Fruit fly (Drosophila melanogaster) whole organism, wandering third instar larva: ENCODE measurements around the gene GstO1.
A peak's percentile ranks its signal among the peaks of the same experiment; 100 is the strongest.

Experiments used
- Abd-B ChIP-seq: fragments of >200 bp; optimal IDR thresholded peaks from 2 replicates; lab custom pipeline; 2017; ENCODE audit warnings: missing biosample characterization, missing genetic modification characterization
- CG32264 ChIP-seq: fragments of 200-800 bp; sonication (Bioruptor generic); optimal IDR thresholded peaks from 2 replicates; lab custom pipeline; 2016; ENCODE audit warnings: missing biosample characterization, missing genetic modification characterization
- CG9705 ChIP-seq: fragments of 200-800 bp; sonication (Bioruptor generic); optimal IDR thresholded peaks from 2 replicates; lab custom pipeline; 2018; ENCODE audit warnings: missing biosample characterization, mild to moderate bottlenecking, missing genetic modification characterization
- CrebA ChIP-seq: fragments of 200-800 bp; sonication (Bioruptor generic); optimal IDR thresholded peaks from 2 replicates; lab custom pipeline; 2016; ENCODE audit warnings: missing biosample characterization, mild to moderate bottlenecking, missing genetic modification characterization, borderline replicate concordance
- Dfd ChIP-seq: fragments of >200 bp; optimal IDR thresholded peaks from 2 replicates; lab custom pipeline; 2017; ENCODE audit warnings: missing biosample characterization, missing genetic modification characterization
- Dif ChIP-seq: fragments of 200-275, 200-300 bp; sonication (Bioruptor generic); optimal IDR thresholded peaks from 2 replicates; lab custom pipeline; 2018; ENCODE audit warnings: missing biosample characterization, missing genetic modification characterization; ENCODE audit not compliant: partially characterized antibody
- GATAd ChIP-seq: sonication (Bioruptor generic); optimal IDR thresholded peaks from 2 replicates; lab custom pipeline; 2016; ENCODE audit warnings: missing biosample characterization, missing genetic modification characterization
- HLH106 ChIP-seq: fragments of 200-800 bp; optimal IDR thresholded peaks from 3 replicates; lab custom pipeline; 2019; ENCODE audit warnings: missing biosample characterization, mild to moderate bottlenecking, missing genetic modification characterization, moderate library complexity
- Hnf4 ChIP-seq: fragments of 200-800 bp; sonication (Bioruptor generic); optimal IDR thresholded peaks from 2 replicates; lab custom pipeline; 2016; ENCODE audit warnings: missing biosample characterization, mild to moderate bottlenecking, missing genetic modification characterization
- Hr78 ChIP-seq: fragments of >200 bp; optimal IDR thresholded peaks from 2 replicates; lab custom pipeline; 2017; ENCODE audit warnings: missing biosample characterization, missing genetic modification characterization
- Hr83 ChIP-seq: fragments of 200-300 bp; sonication (Bioruptor generic); optimal IDR thresholded peaks from 2 replicates; lab custom pipeline; 2016; ENCODE audit warnings: missing biosample characterization, mild to moderate bottlenecking, missing genetic modification characterization, moderate library complexity; ENCODE audit not compliant: poor library complexity, severe bottlenecking
- Jra ChIP-seq: sonication (Bioruptor generic); optimal IDR thresholded peaks from 2 replicates; lab custom pipeline; 2016; ENCODE audit warnings: missing biosample characterization, missing genetic modification characterization
- Mio ChIP-seq: sonication (Bioruptor generic); optimal IDR thresholded peaks from 2 replicates; lab custom pipeline; 2016; ENCODE audit warnings: missing biosample characterization, missing genetic modification characterization
- Myc ChIP-seq: fragments of >200 bp; optimal IDR thresholded peaks from 2 replicates; lab custom pipeline; 2017
- N ChIP-seq: fragments of >200 bp; optimal IDR thresholded peaks from 2 replicates; lab custom pipeline; 2018; ENCODE audit warnings: missing biosample characterization, missing external identifiers, missing genetic modification characterization
- OdsH ChIP-seq: fragments of 200-800 bp; sonication (Bioruptor generic); optimal IDR thresholded peaks from 2 replicates; lab custom pipeline; 2016; ENCODE audit warnings: missing biosample characterization, mild to moderate bottlenecking, missing genetic modification characterization
- Rel ChIP-seq, 2 experiments: fragments of 200-800 bp; sonication (Bioruptor generic) in 1 of 2; optimal IDR thresholded peaks; 2 replicates in 1 of 2; 3 replicates in 1 of 2; lab custom pipeline; 2016 to 2019; ENCODE audit warnings: mild to moderate bottlenecking in 2 of 2, missing biosample characterization in 2 of 2, missing genetic modification characterization in 2 of 2, moderate library complexity in 1 of 2
- Sp1 ChIP-seq: fragments of 200-800 bp; sonication (Bioruptor generic); optimal IDR thresholded peaks from 3 replicates; lab custom pipeline; 2019; ENCODE audit warnings: missing biosample characterization, mild to moderate bottlenecking, missing genetic modification characterization, moderate library complexity
- Vsx2 ChIP-seq: fragments of 200-300, 225-300 bp; sonication (Bioruptor generic); optimal IDR thresholded peaks from 2 replicates; lab custom pipeline; 2018; ENCODE audit warnings: missing biosample characterization, missing genetic modification characterization; ENCODE audit not compliant: partially characterized antibody
- br ChIP-seq: fragments of 200-800 bp; sonication (Bioruptor generic); optimal IDR thresholded peaks from 2 replicates; lab custom pipeline; 2016; ENCODE audit warnings: missing biosample characterization, missing genetic modification characterization
- brk ChIP-seq: fragments of 200-800 bp; sonication (Bioruptor generic); optimal IDR thresholded peaks from 2 replicates; lab custom pipeline; 2016; ENCODE audit warnings: missing biosample characterization, mild to moderate bottlenecking, missing genetic modification characterization
- dl ChIP-seq, 2 experiments: fragments of 175-275, 200-275 bp in 1 of 2; fragments of 200-275 bp in 1 of 2; sonication (Bioruptor generic); optimal IDR thresholded peaks; lab custom pipeline; 2018; ENCODE audit warnings: mild to moderate bottlenecking in 2 of 2, missing biosample characterization in 2 of 2, missing genetic modification characterization in 2 of 2, moderate library complexity in 2 of 2; ENCODE audit not compliant: partially characterized antibody in 2 of 2, insufficient read depth in 1 of 2
- dmrt93B ChIP-seq: fragments of 200-800 bp; sonication (Bioruptor generic); optimal IDR thresholded peaks from 2 replicates; lab custom pipeline; 2018; ENCODE audit warnings: missing biosample characterization, mild to moderate bottlenecking, missing genetic modification characterization
- dsf ChIP-seq: sonication (Bioruptor generic); optimal IDR thresholded peaks from 2 replicates; lab custom pipeline; 2016; ENCODE audit warnings: missing biosample characterization, missing genetic modification characterization, borderline replicate concordance
- ey ChIP-seq: fragments of 200-800 bp; sonication (Bioruptor generic); optimal IDR thresholded peaks from 2 replicates; lab custom pipeline; 2016; ENCODE audit warnings: missing biosample characterization, missing genetic modification characterization
- foxo ChIP-seq, 2 experiments: fragments of 200-800 bp; sonication (Bioruptor generic); optimal IDR thresholded peaks; 2 replicates in 1 of 2; 3 replicates in 1 of 2; lab custom pipeline; 2016 to 2017; ENCODE audit warnings: missing biosample characterization in 2 of 2, missing genetic modification characterization in 2 of 2
- fru ChIP-seq: fragments of 200-800 bp; sonication (Bioruptor generic); optimal IDR thresholded peaks from 3 replicates; lab custom pipeline; 2016; ENCODE audit warnings: missing biosample characterization, mild to moderate bottlenecking, missing genetic modification characterization
- h ChIP-seq: fragments of 200-800 bp; sonication (Bioruptor generic); optimal IDR thresholded peaks from 3 replicates; lab custom pipeline; 2016; ENCODE audit warnings: missing biosample characterization, mild to moderate bottlenecking, missing genetic modification characterization
- jim ChIP-seq: fragments of 175-275, 200-325 bp; sonication (Bioruptor generic); optimal IDR thresholded peaks from 2 replicates; lab custom pipeline; 2016; ENCODE audit warnings: missing biosample characterization, mild to moderate bottlenecking, missing genetic modification characterization
- lola ChIP-seq: fragments of >200 bp; optimal IDR thresholded peaks from 2 replicates; lab custom pipeline; 2017; ENCODE audit warnings: missing biosample characterization, missing genetic modification characterization
- pan ChIP-seq: fragments of >200 bp; optimal IDR thresholded peaks from 2 replicates; lab custom pipeline; 2017
- psq ChIP-seq: fragments of 200-800 bp; sonication (Bioruptor generic); optimal IDR thresholded peaks from 3 replicates; lab custom pipeline; 2017; ENCODE audit warnings: missing biosample characterization, mild to moderate bottlenecking, missing genetic modification characterization, moderate library complexity
- rgr ChIP-seq: fragments of 200-800 bp; sonication (Bioruptor generic); optimal IDR thresholded peaks from 3 replicates; lab custom pipeline; 2016; ENCODE audit warnings: missing biosample characterization, mild to moderate bottlenecking, missing genetic modification characterization
- sage ChIP-seq: fragments of 200-800 bp; sonication (Bioruptor generic); optimal IDR thresholded peaks from 2 replicates; lab custom pipeline; 2016; ENCODE audit warnings: missing biosample characterization, mild to moderate bottlenecking, missing genetic modification characterization
- sv ChIP-seq: fragments of 200-800 bp; sonication (Bioruptor generic); optimal IDR thresholded peaks from 3 replicates; lab custom pipeline; 2016; ENCODE audit warnings: missing biosample characterization, missing genetic modification characterization
- tai ChIP-seq: sonication (Bioruptor generic); optimal IDR thresholded peaks from 2 replicates; lab custom pipeline; 2016; ENCODE audit warnings: missing biosample characterization, missing genetic modification characterization
- usp ChIP-seq: fragments of >200 bp; optimal IDR thresholded peaks from 2 replicates; lab custom pipeline; 2017; ENCODE audit warnings: missing biosample characterization, missing genetic modification characterization
- woc ChIP-seq: sonication (Bioruptor generic); optimal IDR thresholded peaks from 2 replicates; lab custom pipeline; 2016; ENCODE audit warnings: missing biosample characterization, mild to moderate bottlenecking, missing genetic modification characterization

GstO1 gene

DNA sequence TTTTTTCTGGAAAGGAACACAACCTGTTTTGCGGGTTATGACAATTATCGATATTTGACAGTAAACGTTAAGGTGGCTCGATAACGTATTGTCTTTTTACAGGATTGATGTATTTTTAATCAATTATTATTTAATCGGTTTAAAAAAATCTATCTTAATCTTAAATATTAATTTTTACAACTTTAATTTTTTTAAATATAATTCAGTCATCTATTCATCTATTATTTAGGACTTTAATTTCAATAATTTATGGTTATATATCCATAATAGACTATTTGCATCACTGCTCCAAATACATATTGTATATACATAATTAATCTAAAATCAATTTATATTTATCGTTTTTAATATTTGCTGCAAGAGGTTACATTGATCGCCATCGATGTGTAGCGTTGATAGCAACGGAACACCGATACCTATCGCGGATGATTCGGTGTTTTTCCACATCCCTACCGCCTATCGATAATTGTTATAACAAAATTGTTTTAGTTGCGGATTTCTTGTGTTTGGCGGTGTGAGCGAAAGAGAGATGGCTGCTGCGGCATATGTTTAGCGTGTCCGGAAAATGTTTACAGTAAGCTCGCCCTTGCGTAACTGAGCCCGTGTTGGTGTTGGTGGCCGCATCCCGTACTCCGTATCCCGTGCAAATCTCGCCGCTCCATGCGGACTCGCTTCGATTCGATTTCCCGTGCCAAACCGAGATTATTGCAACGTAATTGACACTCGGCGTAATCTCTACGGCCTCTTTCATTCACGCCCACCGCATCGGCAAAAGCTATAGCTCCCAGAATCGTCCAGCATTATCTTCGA lies at the start of gene GstO1, which contains the start of gene foi:
TSS of gene GstO1 (minus strand) at position 51 of the 810 bp plus-strand sequence.
TSS of gene foi (plus strand) at position 429 of the 810 bp plus-strand sequence.
- TF ChIP-seq N (GFP tag; lab: Kevin White, UChicago) (no peak), h (GFP tag; lab: Kevin White, UChicago) (peak; percentile 45), tai (no peak), rgr (GFP tag; lab: Kevin White, UChicago) (peak; percentile 31), woc (GFP tag; lab: Kevin White, UChicago) (no peak), usp (GFP tag; lab: Kevin White, UChicago) (no peak), Vsx2 (GFP tag; lab: Kevin White, UChicago) (no peak), dmrt93B (GFP tag; lab: Kevin White, UChicago) (no peak), Myc (no peak), Rel (GFP tag; optimal IDR thresholded peaks at IDR 0.05; lab: Kevin White, UChicago) (no peak), Rel (tag; optimal IDR thresholded peaks at IDR 0.05; lab: Kevin White, UChicago) (peak; percentile 12), GATAd (GFP tag; lab: Kevin White, UChicago) (no peak), Mio (GFP tag; lab: Kevin White, UChicago) (no peak), Hnf4 (GFP tag; lab: Kevin White, UChicago) (peak; percentile 33), CG32264 (GFP tag; lab: Kevin White, UChicago) (no peak), jim (GFP tag; lab: Kevin White, UChicago) (no peak), Hr83 (GFP tag; lab: Kevin White, UChicago) (peak; percentile 83), CrebA (GFP tag; lab: Kevin White, UChicago) (no peak), dsf (no peak), sage (GFP tag; lab: Kevin White, UChicago) (peak; percentile 17), Jra (GFP tag; lab: Kevin White, UChicago) (no peak), pan (lab: Kevin White, UChicago) (no peak), psq (peak; percentile 35), CG9705 (GFP tag; lab: Kevin White, UChicago) (no peak), OdsH (GFP tag; lab: Kevin White, UChicago) (no peak), HLH106 (tag; lab: Kevin White, UChicago) (peak; percentile 52), brk (GFP tag; lab: Kevin White, UChicago) (no peak), Dfd (GFP tag; lab: Kevin White, UChicago) (no peak), sv (GFP tag; lab: Kevin White, UChicago) (peak; percentile 18), Dif (GFP tag; lab: Kevin White, UChicago) (peak; percentile 19), Hr78 (GFP tag; lab: Kevin White, UChicago) (no peak), foxo (GFP tag; optimal IDR thresholded peaks at IDR 0.05; lab: Kevin White, UChicago) (peak in 1 of 2 experiments; percentile 42), br (GFP tag; lab: Kevin White, UChicago) (no peak), dl (GFP tag; optimal IDR thresholded peaks at IDR 0.05; lab: Kevin White, UChicago; ENCODE audit: insufficient read depth in 1 of 2, partially characterized antibody in 2 of 2) (no peak), Sp1 (GFP tag; lab: Kevin White, UChicago) (peak; percentile 21), Abd-B (no peak), lola (GFP tag; lab: Kevin White, UChicago) (no peak), fru (GFP tag; lab: Kevin White, UChicago) (peak; percentile 33), ey (GFP tag; lab: Kevin White, UChicago) (no peak)

DNA sequence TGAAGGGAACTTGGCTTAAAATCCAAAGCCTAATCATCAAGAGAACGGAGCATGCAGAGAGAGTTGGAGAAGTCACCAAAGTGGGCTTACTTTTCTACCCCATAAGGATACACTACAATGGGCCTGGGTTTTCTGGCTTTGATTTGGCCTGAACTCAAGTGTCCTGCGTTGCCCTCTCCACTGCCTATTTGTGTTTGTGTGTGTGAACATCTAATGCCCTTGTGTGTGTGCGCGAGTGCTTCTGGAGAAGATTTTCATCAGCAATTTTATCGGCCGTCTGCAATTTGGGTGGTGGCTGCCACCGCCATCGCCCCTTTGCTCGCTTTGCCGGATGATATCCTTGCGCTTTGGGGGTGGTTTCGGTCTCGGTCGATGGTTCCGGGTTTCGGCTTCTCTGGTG lies 36.0 kb upstream of the GstO1 start:
- TF ChIP-seq CG9705 (GFP tag; lab: Kevin White, UChicago) (no peak), Vsx2 (GFP tag; lab: Kevin White, UChicago) (no peak), dmrt93B (GFP tag; lab: Kevin White, UChicago) (no peak), woc (GFP tag; lab: Kevin White, UChicago) (no peak), Sp1 (GFP tag; lab: Kevin White, UChicago) (no peak), Hnf4 (GFP tag; lab: Kevin White, UChicago) (no peak), lola (GFP tag; lab: Kevin White, UChicago) (no peak), Hr83 (GFP tag; lab: Kevin White, UChicago) (no peak), br (GFP tag; lab: Kevin White, UChicago) (no peak), pan (lab: Kevin White, UChicago) (no peak), CrebA (GFP tag; lab: Kevin White, UChicago) (no peak), Myc (no peak), Rel (GFP tag; optimal IDR thresholded peaks at IDR 0.05; lab: Kevin White, UChicago) (no peak), Rel (tag; optimal IDR thresholded peaks at IDR 0.05; lab: Kevin White, UChicago) (no peak), brk (GFP tag; lab: Kevin White, UChicago) (no peak), sage (GFP tag; lab: Kevin White, UChicago) (no peak), usp (GFP tag; lab: Kevin White, UChicago) (no peak), rgr (GFP tag; lab: Kevin White, UChicago) (no peak), dsf (no peak), ey (GFP tag; lab: Kevin White, UChicago) (no peak), N (GFP tag; lab: Kevin White, UChicago) (no peak)
